Fruit fly (Drosophila melanogaster) whole organism, embryonic: ENCODE measurements around the gene lute.

Experiments
- Ada2b ChIP-seq: fragments of 200-800 bp; sonication (Bioruptor generic); IDR thresholded peaks from 2 replicates; pipeline ENCODE4 v1.3.6; 2022; ENCODE audit warnings: missing biosample characterization, missing genetic modification characterization
- CG11504 ChIP-seq: fragments of 200-800 bp; sonication (Bioruptor generic); optimal IDR thresholded peaks from 3 replicates; lab custom pipeline; 2019; ENCODE audit warnings: missing biosample characterization, mild to moderate bottlenecking, missing genetic modification characterization, moderate library complexity
- CG12769 ChIP-seq: fragments of 200-800 bp; sonication (Bioruptor generic); optimal IDR thresholded peaks from 2 replicates; lab custom pipeline; 2019; ENCODE audit warnings: missing biosample characterization, mild to moderate bottlenecking, missing genetic modification characterization, moderate library complexity
- CG13287 ChIP-seq: fragments of 200-800 bp; sonication (Bioruptor generic); IDR thresholded peaks from 2 replicates; pipeline ENCODE4 v1.3.6; 2022; ENCODE audit warnings: missing biosample characterization, missing genetic modification characterization; ENCODE audit not compliant: partially characterized antibody
- CG13894 ChIP-seq: fragments of 200-800 bp; sonication (Bioruptor generic); optimal IDR thresholded peaks from 3 replicates; lab custom pipeline; 2018; ENCODE audit warnings: missing biosample characterization, mild to moderate bottlenecking, missing genetic modification characterization, moderate library complexity
- CG15601 ChIP-seq: fragments of 200-800 bp; sonication (Bioruptor generic); optimal IDR thresholded peaks from 3 replicates; lab custom pipeline; 2019; ENCODE audit warnings: missing biosample characterization, mild to moderate bottlenecking, missing genetic modification characterization, moderate library complexity
- CG17385 ChIP-seq: fragments of 200-800 bp; sonication (Bioruptor generic); optimal IDR thresholded peaks from 3 replicates; lab custom pipeline; 2018; ENCODE audit warnings: missing biosample characterization, mild to moderate bottlenecking, missing genetic modification characterization
- CG3163 ChIP-seq: fragments of 200-800 bp; sonication (Bioruptor generic); optimal IDR thresholded peaks from 3 replicates; lab custom pipeline; 2016; ENCODE audit warnings: missing biosample characterization, missing genetic modification characterization
- CG3847 ChIP-seq: fragments of 200-800 bp; sonication (Bioruptor generic); IDR thresholded peaks from 2 replicates; pipeline ENCODE4 v1.3.6; 2022; ENCODE audit warnings: missing biosample characterization, missing genetic modification characterization
- CG4328 ChIP-seq: fragments of 200-800 bp; sonication (Bioruptor generic); optimal IDR thresholded peaks from 3 replicates; lab custom pipeline; 2017; ENCODE audit warnings: missing biosample characterization, missing genetic modification reagents, missing genetic modification characterization
- CG8281 ChIP-seq: fragments of 200-800 bp; sonication (Bioruptor generic); optimal IDR thresholded peaks from 2 replicates; lab custom pipeline; 2018; ENCODE audit warnings: missing biosample characterization, mild to moderate bottlenecking, missing genetic modification characterization, moderate library complexity
- CG8290 ChIP-seq, 3 experiments: fragments of 200-800 bp; sonication (Bioruptor generic); optimal IDR thresholded peaks; 2 replicates each; lab custom pipeline; 2016 to 2019; ENCODE audit warnings: missing biosample characterization in 3 of 3, missing genetic modification characterization in 3 of 3, mild to moderate bottlenecking in 2 of 3, moderate library complexity in 1 of 3
- CG8765 ChIP-seq: fragments of 200-800 bp; sonication (Bioruptor generic); IDR thresholded peaks from 2 replicates; pipeline ENCODE4 v1.3.6; 2022; ENCODE audit warnings: missing biosample characterization, missing genetic modification characterization
- CG9215 ChIP-seq: fragments of 200-800 bp; sonication (Bioruptor generic); IDR thresholded peaks from 2 replicates; pipeline ENCODE4 v1.3.6; 2022; ENCODE audit warnings: missing biosample characterization, missing genetic modification characterization
- Deaf1 ChIP-seq: fragments of 200-800 bp; optimal IDR thresholded peaks from 3 replicates; lab custom pipeline; 2019; ENCODE audit warnings: missing biosample characterization, mild to moderate bottlenecking, missing genetic modification characterization, moderate library complexity
- Doc3 ChIP-seq: fragments of 200-800 bp; sonication (Bioruptor generic); IDR thresholded peaks from 3 replicates; pipeline ENCODE4 v1.3.6; 2022; ENCODE audit warnings: missing biosample characterization, missing genetic modification characterization; ENCODE audit not compliant: partially characterized antibody
- Jarid2 ChIP-seq: fragments of 200-800 bp; sonication (Bioruptor generic); optimal IDR thresholded peaks from 3 replicates; lab custom pipeline; 2017; ENCODE audit warnings: mild to moderate bottlenecking, missing biosample characterization, missing genetic modification reagents, missing genetic modification characterization
- Med ChIP-seq: fragments of 200-800 bp; sonication (Bioruptor generic); peaks from one replicate; lab custom pipeline; 2016; ENCODE audit warnings: missing biosample characterization, missing genetic modification characterization, mild to moderate bottlenecking, inconsistent platforms, moderate library complexity
- Nf-YC ChIP-seq: fragments of 200-800 bp; optimal IDR thresholded peaks from 3 replicates; lab custom pipeline; 2019; ENCODE audit warnings: missing biosample characterization, mild to moderate bottlenecking, missing genetic modification characterization, moderate library complexity
- Ravus ChIP-seq: fragments of 200-800 bp; sonication (Bioruptor generic); IDR thresholded peaks from 2 replicates; pipeline ENCODE4 v1.3.6; 2022; ENCODE audit warnings: missing biosample characterization, missing genetic modification characterization
- Sox102F ChIP-seq: fragments of 200-800 bp; sonication (Bioruptor generic); optimal IDR thresholded peaks from 2 replicates; lab custom pipeline; 2018; ENCODE audit warnings: missing biosample characterization, mild to moderate bottlenecking, missing genetic modification characterization, moderate library complexity
- Trl ChIP-seq, 3 experiments: fragments of >200 bp in 2 of 3; fragments of 200-800 bp in 1 of 3; sonication (Bioruptor generic) in 1 of 3; optimal IDR thresholded peaks; 2 replicates in 1 of 3; 3 replicates in 2 of 3; lab custom pipeline; 2016 to 2017; ENCODE audit warnings: missing biosample characterization in 1 of 3, missing genetic modification characterization in 1 of 3
- abd-A ChIP-seq: fragments of 200-800 bp; sonication (Bioruptor generic); optimal IDR thresholded peaks from 3 replicates; lab custom pipeline; 2019; ENCODE audit warnings: missing biosample characterization, mild to moderate bottlenecking, missing genetic modification characterization, moderate library complexity
- bsh ChIP-seq, 2 experiments: fragments of 200-800 bp; sonication (Bioruptor generic); optimal IDR thresholded peaks; 2 replicates each; lab custom pipeline; 2017 to 2018; ENCODE audit warnings: mild to moderate bottlenecking in 2 of 2, missing biosample characterization in 2 of 2, missing genetic modification characterization in 2 of 2, moderate library complexity in 1 of 2
- chinmo ChIP-seq: fragments of 200-800 bp; sonication (Bioruptor generic); IDR thresholded peaks from 4 replicates; pipeline ENCODE4 v1.3.6; 2022; ENCODE audit warnings: missing biosample characterization, missing genetic modification characterization; ENCODE audit not compliant: partially characterized antibody
- crp ChIP-seq, 2 experiments: fragments of 200-800 bp; sonication (Bioruptor generic); optimal IDR thresholded peaks; 2 replicates in 1 of 2; 3 replicates in 1 of 2; lab custom pipeline; 2017; ENCODE audit warnings: missing biosample characterization in 2 of 2, missing genetic modification characterization in 2 of 2, mild to moderate bottlenecking in 1 of 2, moderate library complexity in 1 of 2
- ewg ChIP-seq: fragments of 200-800 bp; sonication (Bioruptor generic); optimal IDR thresholded peaks from 3 replicates; lab custom pipeline; 2017; ENCODE audit warnings: mild to moderate bottlenecking, missing biosample characterization, missing genetic modification reagents, missing genetic modification characterization
- fd96Cb ChIP-seq: fragments of 200-800 bp; sonication (Bioruptor generic); optimal IDR thresholded peaks from 2 replicates; lab custom pipeline; 2018; ENCODE audit warnings: missing biosample characterization, mild to moderate bottlenecking, missing genetic modification characterization, moderate library complexity
- gcm2 ChIP-seq: fragments of 200-800 bp; sonication (Bioruptor generic); optimal IDR thresholded peaks from 2 replicates; lab custom pipeline; 2016; ENCODE audit warnings: missing biosample characterization, missing genetic modification characterization
- hkb ChIP-seq, 2 experiments: fragments of 200-800 bp in 1 of 2; fragments of >200 bp in 1 of 2; sonication (Bioruptor generic) in 1 of 2; IDR thresholded peaks in 1 of 2; optimal IDR thresholded peaks in 1 of 2; 2 replicates each; pipeline versions ENCODE4 v1.3.6 to Lab custom; 2017 to 2022; ENCODE audit warnings: missing biosample characterization in 1 of 2, missing genetic modification characterization in 1 of 2
- kah ChIP-seq: fragments of 200-800 bp; sonication (Bioruptor generic); optimal IDR thresholded peaks from 2 replicates; lab custom pipeline; 2018; ENCODE audit warnings: missing biosample characterization, mild to moderate bottlenecking, missing genetic modification characterization
- lab ChIP-seq: fragments of 200-800 bp; sonication (Bioruptor generic); optimal IDR thresholded peaks from 3 replicates; lab custom pipeline; 2017; ENCODE audit warnings: missing biosample characterization, missing genetic modification characterization, mild to moderate bottlenecking, moderate library complexity, missing genetic modification reagents
- maf-S ChIP-seq: fragments of 200-800 bp; sonication (Bioruptor generic); optimal IDR thresholded peaks from 2 replicates; lab custom pipeline; 2016; ENCODE audit warnings: missing biosample characterization, missing genetic modification characterization
- sc ChIP-seq, 3 experiments: fragments of >200 bp in 2 of 3; fragments of 200-800 bp in 1 of 3; sonication (Bioruptor generic) in 1 of 3; optimal IDR thresholded peaks; 2 replicates in 2 of 3; 3 replicates in 1 of 3; lab custom pipeline; 2017; ENCODE audit warnings: mild to moderate bottlenecking in 1 of 3, missing biosample characterization in 1 of 3, missing genetic modification characterization in 1 of 3, missing genetic modification reagents in 1 of 3
- scrt ChIP-seq: fragments of 200-800 bp; sonication (Bioruptor generic); optimal IDR thresholded peaks from 2 replicates; lab custom pipeline; 2018; ENCODE audit warnings: missing biosample characterization, mild to moderate bottlenecking, missing genetic modification characterization, moderate library complexity
- so ChIP-seq: fragments of 200-800 bp; sonication (Bioruptor generic); IDR thresholded peaks from 3 replicates; pipeline ENCODE4 v1.3.6; 2022; ENCODE audit warnings: missing biosample characterization, missing genetic modification characterization
- tup ChIP-seq: fragments of 200-800 bp; sonication (Bioruptor generic); optimal IDR thresholded peaks from 2 replicates; lab custom pipeline; 2016; ENCODE audit warnings: missing biosample characterization, mild to moderate bottlenecking, missing genetic modification characterization, moderate library complexity
- twi ChIP-seq: fragments of 200-800 bp; optimal IDR thresholded peaks from 2 replicates; lab custom pipeline; 2019; ENCODE audit warnings: missing biosample characterization, mild to moderate bottlenecking, missing genetic modification characterization, moderate library complexity
- vnd ChIP-seq: fragments of 200-800 bp; sonication (Bioruptor generic); IDR thresholded peaks from 3 replicates; pipeline ENCODE4 v1.3.6; 2022; ENCODE audit warnings: missing biosample characterization, missing genetic modification characterization; ENCODE audit not compliant: partially characterized antibody
- vvl ChIP-seq: fragments of 200-800 bp; sonication (Bioruptor generic); IDR thresholded peaks from 2 replicates; pipeline ENCODE4 v1.3.6; 2022; ENCODE audit warnings: missing biosample characterization, missing genetic modification characterization

The lute gene

DNA sequence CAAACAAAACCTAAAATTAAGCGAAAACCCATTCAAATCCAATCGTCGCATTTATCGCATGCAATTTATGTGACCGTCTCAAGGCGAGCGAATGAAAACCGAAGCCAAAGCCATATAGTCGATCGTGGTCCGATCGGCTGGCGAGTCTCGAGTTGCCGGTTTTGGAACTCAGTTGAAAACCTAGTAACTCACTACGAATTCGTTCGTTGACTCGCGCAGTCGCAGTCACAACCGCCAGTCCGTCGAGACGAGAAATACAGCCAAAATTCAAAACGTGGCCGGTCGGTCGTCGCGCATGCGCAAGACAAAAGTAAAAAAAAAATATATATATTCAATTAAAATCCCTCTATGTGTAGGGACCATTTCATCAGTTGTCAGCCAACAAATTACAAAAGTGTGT lies at the start of gene lute:
lute (plus strand) TSS at position 203 of the 400 bp plus-strand sequence.
- TF ChIP-seq chinmo (GFP tag; lab: Robert Waterston, UW) (peak; percentile 86; the same call in 2 of the 4 replicates), maf-S (GFP tag; lab: Kevin White, UChicago) (no peak), tup (GFP tag; lab: Kevin White, UChicago) (no peak), Med (peak; percentile 45), Deaf1 (tag; lab: Kevin White, UChicago) (peak; percentile 91), kah (GFP tag; lab: Kevin White, UChicago) (no peak), fd96Cb (tag; lab: Kevin White, UChicago) (no peak), so (GFP tag; lab: Robert Waterston, UW) (0 out of 3 replicates have a peak, but pooled peaks have one; percentile 10), ewg (GFP tag; lab: Kevin White, UChicago) (peak; percentile 27), Jarid2 (peak; percentile 41), CG13894 (tag; lab: Kevin White, UChicago) (peak; percentile 42), vvl (GFP tag; lab: Robert Waterston, UW) (0 out of 2 replicates have a peak, but pooled peaks have one; percentile 13), CG8290 (GFP tag; optimal IDR thresholded peaks at IDR 0.05; lab: Kevin White, UChicago) (no peak), CG8290 (tag; optimal IDR thresholded peaks at IDR 0.05; lab: Kevin White, UChicago) (peak in 1 of 2 experiments; percentile 19), hkb (optimal IDR thresholded peaks at IDR 0.05; lab: Kevin White, UChicago) (no peak), hkb (GFP tag; IDR thresholded peaks at IDR 0.05; lab: Robert Waterston, UW) (peak; percentile 44; the same call in 1 of the 2 replicates), CG15601 (tag; lab: Kevin White, UChicago) (peak; percentile 9), CG12769 (tag; lab: Kevin White, UChicago) (peak; percentile 7), CG13287 (peak; percentile 12; the same call in 1 of the 2 replicates)

DNA sequence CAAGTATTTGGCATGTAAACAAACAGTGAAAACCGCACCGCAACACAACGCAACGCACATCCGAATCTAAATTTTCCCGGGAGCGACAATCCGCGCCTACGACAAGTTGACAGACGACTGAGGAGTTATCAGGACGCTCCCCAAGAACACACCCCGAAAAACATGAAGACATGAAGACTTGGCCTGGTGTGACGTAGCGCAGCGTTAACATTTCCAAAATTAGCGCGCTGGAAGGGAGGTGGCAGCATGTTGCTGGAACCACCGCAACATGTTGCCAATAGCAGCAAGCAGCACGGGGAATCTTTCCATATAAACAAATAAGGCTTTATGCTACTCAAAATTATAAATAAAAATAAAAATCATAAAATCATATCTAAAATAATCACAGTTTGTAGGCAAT lies 33.5 kb upstream of the lute start:
- TF ChIP-seq lab (no peak), CG8765 (GFP tag; lab: Robert Waterston, UW) (0 out of 2 replicates have a peak, but pooled peaks have one; percentile 15), CG11504 (tag; lab: Kevin White, UChicago) (peak; percentile 98), CG3847 (GFP tag; lab: Robert Waterston, UW) (no peak), sc (optimal IDR thresholded peaks at IDR 0.05; lab: Kevin White, UChicago) (no peak), sc (GFP tag; optimal IDR thresholded peaks at IDR 0.05; lab: Kevin White, UChicago) (no peak)
- TF ChIP-seq, all 482 proteins: peak for 2

DNA sequence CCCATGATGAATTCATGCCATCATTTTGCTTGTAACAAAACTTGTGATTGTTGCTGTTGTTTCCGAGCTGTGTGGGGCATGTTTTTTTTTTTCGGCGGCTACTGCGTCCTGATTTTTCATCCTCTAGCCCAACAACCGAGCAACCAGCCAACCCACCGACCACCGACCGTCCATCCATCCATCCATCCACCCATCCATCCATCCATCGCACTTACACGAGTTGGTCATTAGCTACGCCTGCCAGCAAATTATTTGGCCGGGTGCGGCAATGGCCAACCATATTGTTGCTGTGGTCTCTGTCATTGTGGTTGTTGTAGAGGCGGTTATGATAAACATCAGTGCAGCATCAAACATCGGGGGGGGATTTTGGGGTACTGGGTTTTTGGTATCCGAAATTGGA lies 20.4 kb upstream of the lute start:
- TF ChIP-seq abd-A = peak; percentile 40
- peak; percentile 94 for TF ChIP-seq CG8281
- TF ChIP-seq Ada2b (GFP tag; lab: Robert Waterston, UW) = no peak
- TF ChIP-seq Doc3 (GFP tag; lab: Robert Waterston, UW) = no peak

DNA sequence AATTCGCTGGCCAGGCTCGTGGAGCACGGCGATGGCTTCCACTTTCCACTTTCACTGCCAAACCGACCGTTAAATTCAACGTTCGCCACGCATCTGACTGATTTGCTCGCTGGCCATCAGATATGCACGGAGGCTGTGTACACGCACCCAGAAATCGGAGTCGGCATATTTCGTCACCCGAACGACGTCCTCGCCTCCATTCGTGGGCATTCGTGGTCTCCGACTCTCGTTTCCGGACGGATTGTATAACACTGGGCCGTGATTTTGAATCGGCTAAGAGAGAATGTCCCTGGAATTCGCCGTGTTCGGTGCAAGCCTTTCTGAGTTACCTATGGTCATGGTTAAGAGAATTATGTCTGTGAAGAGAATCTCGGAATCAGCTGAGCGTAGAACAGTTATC lies 13.7 kb upstream of the lute start, which contains the start of gene beat-IIa:
beat-IIa (minus strand) TSS at position 97 of the 400 bp plus-strand sequence.
- TF ChIP-seq CG4328 (no peak), bsh (GFP tag; optimal IDR thresholded peaks at IDR 0.05; lab: Kevin White, UChicago) (no peak), CG9215 (GFP tag; lab: Robert Waterston, UW) (no peak), vnd (GFP tag; lab: Robert Waterston, UW) (no peak), scrt (GFP tag; lab: Kevin White, UChicago) (no peak), Ravus (GFP tag; lab: Robert Waterston, UW) (no peak), Trl (optimal IDR thresholded peaks at IDR 0.05; lab: Kevin White, UChicago) (peak in 1 of 2 experiments; percentile 25), Trl (GFP tag; optimal IDR thresholded peaks at IDR 0.05; lab: Kevin White, UChicago) (no peak), Sox102F (GFP tag; lab: Kevin White, UChicago) (no peak), Nf-YC (tag; lab: Kevin White, UChicago) (peak; percentile 16), gcm2 (GFP tag; lab: Kevin White, UChicago) (no peak), Deaf1 (tag; lab: Kevin White, UChicago) (peak; percentile 97), crp (GFP tag; optimal IDR thresholded peaks at IDR 0.05; lab: Kevin White, UChicago) (peak in 1 of 2 experiments; percentile 26), CG17385 (GFP tag; lab: Kevin White, UChicago) (no peak), twi (tag; lab: Kevin White, UChicago) (no peak), CG3163 (GFP tag; lab: Kevin White, UChicago) (peak; percentile 66)
